Fruit fly (Drosophila melanogaster): ENCODE measurements around the gene CSN3.

Gene CSN3

dm6 chr3L:20841465-20842109, at the start of gene CSN3, which contains the start of gene CG11456:
CSN3 (minus strand) TSS chr3L:20841576.
CG11456 (plus strand) TSS chr3L:20841987.
- TF ChIP-seq cyc (GFP tag; optimal IDR thresholded peaks at IDR 0.05), result peak; percentile 53
- peak; percentile 37 for TF ChIP-seq Sox14 (GFP tag; optimal IDR thresholded peaks at IDR 0.05)
- TF ChIP-seq lz (GFP tag; optimal IDR thresholded peaks at IDR 0.05), result peak; percentile 44
- TF ChIP-seq CG3032 (tag; optimal IDR thresholded peaks at IDR 0.05), result no peak
- peak; percentile 63 for TF ChIP-seq CG31627 (GFP tag; optimal IDR thresholded peaks at IDR 0.05)
- no peak for TF ChIP-seq fd59A (GFP tag; optimal IDR thresholded peaks at IDR 0.05)
- peak; percentile 2 for TF ChIP-seq CG6792 (GFP tag; optimal IDR thresholded peaks at IDR 0.05)
- TF ChIP-seq CG6808 (GFP tag; optimal IDR thresholded peaks at IDR 0.05), result peak; percentile 58
- TF ChIP-seq Smox (GFP tag; optimal IDR thresholded peaks at IDR 0.05), result peak; percentile 12

dm6 chr3L:20885172-20885571, 43.8 kb upstream of the CSN3 start, which contains the start of gene CG32432:
CG32432 (minus strand) TSS chr3L:20885188.
- TF ChIP-seq fd85E (GFP tag; optimal IDR thresholded peaks at IDR 0.05), result no peak
- TF ChIP-seq svp (GFP tag), result no peak
- TF ChIP-seq CG10631 (GFP tag; optimal IDR thresholded peaks at IDR 0.05), result no peak
- TF ChIP-seq ss (GFP tag; optimal IDR thresholded peaks at IDR 0.05), result no peak

dm6 chr3L:20883969-20884368, 42.6 kb upstream of the CSN3 start:
- TF ChIP-seq achi (GFP tag; optimal IDR thresholded peaks at IDR 0.05) (no peak), lz (GFP tag; optimal IDR thresholded peaks at IDR 0.05) (no peak), CG4318 (GFP tag; optimal IDR thresholded peaks at IDR 0.05) (no peak), spab (GFP tag; optimal IDR thresholded peaks at IDR 0.05) (no peak), CG10669 (GFP tag; optimal IDR thresholded peaks at IDR 0.05) (no peak), vri (GFP tag; optimal IDR thresholded peaks at IDR 0.05) (no peak), CG9139 (GFP tag; optimal IDR thresholded peaks at IDR 0.05) (no peak), CG6163 (GFP tag; IDR thresholded peaks at IDR 0.05) (no peak), acj6 (GFP tag; optimal IDR thresholded peaks at IDR 0.05) (no peak), CG31627 (GFP tag; optimal IDR thresholded peaks at IDR 0.05) (no peak), cyc (GFP tag; optimal IDR thresholded peaks at IDR 0.05) (no peak), CG11294 (GFP tag; IDR thresholded peaks at IDR 0.05) (no peak), CG15336 (GFP tag; IDR thresholded peaks at IDR 0.05) (no peak), Hr39 (GFP tag; optimal IDR thresholded peaks at IDR 0.05) (no peak), Hr4 (GFP tag; optimal IDR thresholded peaks at IDR 0.05) (no peak), Blimp-1 (GFP tag; optimal IDR thresholded peaks at IDR 0.05) (no peak)

- TF ChIP-seq lz (GFP tag; optimal IDR thresholded peaks at IDR 0.05), result no peak
- peak; percentile 38 for TF ChIP-seq Eip78C (GFP tag)
- no peak for TF ChIP-seq Hr38 (GFP tag; optimal IDR thresholded peaks at IDR 0.05)
- TF ChIP-seq fd85E (GFP tag; optimal IDR thresholded peaks at IDR 0.05), result no peak
- TF ChIP-seq Hr4 (GFP tag; optimal IDR thresholded peaks at IDR 0.05), result peak; percentile 6
- TF ChIP-seq CG3032 (tag; optimal IDR thresholded peaks at IDR 0.05), result no peak
- no peak for TF ChIP-seq CG6808 (GFP tag; optimal IDR thresholded peaks at IDR 0.05)
- TF ChIP-seq CG9139 (GFP tag; optimal IDR thresholded peaks at IDR 0.05), result no peak
Measured at dm6 chr3L:20868995-20869394, 27.6 kb upstream of the CSN3 start.

dm6 chr3L:20857609-20858008, 16.2 kb upstream of the CSN3 start:
- TF ChIP-seq Smox (GFP tag; optimal IDR thresholded peaks at IDR 0.05) (no peak), salr (GFP tag; optimal IDR thresholded peaks at IDR 0.05) (no peak), Eip75B (GFP tag; optimal IDR thresholded peaks at IDR 0.05) (no peak), achi (GFP tag; optimal IDR thresholded peaks at IDR 0.05) (no peak), ss (GFP tag; optimal IDR thresholded peaks at IDR 0.05) (no peak), Sox15 (GFP tag; optimal IDR thresholded peaks at IDR 0.05) (no peak), lz (GFP tag; optimal IDR thresholded peaks at IDR 0.05) (no peak), Eip93F (GFP tag; optimal IDR thresholded peaks at IDR 0.05) (no peak)
